Worm (Caenorhabditis elegans) whole organism, L3 larva: ENCODE measurements around the gene Y17D7B.2.

Source experiments
- ceh-16 ChIP-seq: sonication (generic microtip); optimal IDR thresholded peaks from 2 replicates; lab custom pipeline; 2017; ENCODE audit warnings: missing biosample characterization, missing genetic modification characterization
- jun-1 ChIP-seq: fragments of 150-350 bp; optimal IDR thresholded peaks from 2 replicates; lab custom pipeline; 2014; ENCODE audit warnings: missing biosample characterization, missing genetic modification reagents, missing genetic modification characterization
- tbx-2 ChIP-seq: sonication (generic microtip); optimal IDR thresholded peaks from 2 replicates; lab custom pipeline; 2016; ENCODE audit warnings: mild to moderate bottlenecking, missing genetic modification characterization, missing compliant biosample characterization
- unc-39 ChIP-seq: sonication (generic microtip); optimal IDR thresholded peaks from 4 replicates; lab custom pipeline; 2017; ENCODE audit warnings: missing biosample characterization, missing genetic modification characterization

DNA sequence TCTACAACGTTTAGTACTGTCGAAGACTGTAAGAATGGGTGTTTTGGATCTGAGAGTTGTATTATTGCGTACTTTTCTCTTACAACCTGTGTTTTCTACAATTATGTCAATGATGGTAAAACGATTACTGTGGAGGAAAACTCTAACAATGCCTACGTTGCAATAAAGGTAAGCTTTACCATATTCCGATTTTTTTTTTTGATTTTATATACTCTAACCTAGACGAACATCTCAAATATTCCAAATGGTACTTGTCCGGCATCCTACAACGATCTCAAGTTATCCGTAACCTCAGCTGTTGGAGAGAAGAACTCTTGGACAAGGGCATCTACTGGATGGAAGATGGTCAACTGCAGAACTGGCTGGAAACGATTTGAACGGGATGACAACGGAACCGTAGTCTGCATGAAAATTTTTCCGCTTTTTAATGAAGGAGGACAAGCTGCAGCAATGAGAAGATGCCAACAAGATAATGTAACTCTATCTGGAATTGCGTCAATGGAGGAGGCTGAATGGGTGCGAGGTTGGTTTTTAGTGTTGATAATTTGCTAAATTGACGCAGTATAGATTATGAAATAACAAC is 15.6 kb upstream of the Y17D7B.2 start:
- no peak for TF ChIP-seq ceh-16 (tag; lab: Kevin White, UChicago)
- TF ChIP-seq tbx-2 (tag; lab: Kevin White, UChicago): no peak
- no peak for TF ChIP-seq jun-1 (tag; lab: Kevin White, UChicago)
- TF ChIP-seq unc-39 (tag; lab: Kevin White, UChicago): no peak
